Fruit fly (Drosophila melanogaster) whole organism, pupa: ENCODE data around the gene GstD11.
A peak's percentile ranks its signal among the peaks of the same experiment; 100 is the strongest.

ENCODE experiments used
- CG10348 ChIP-seq: fragments of 200-800 bp; sonication (Bioruptor generic); IDR thresholded peaks from 2 replicates; pipeline ENCODE4 v1.3.6; 2022; ENCODE audit warnings: missing biosample characterization, missing genetic modification characterization
- CG12605 ChIP-seq: fragments of 200-800 bp; sonication (Bioruptor generic); IDR thresholded peaks from 2 replicates; pipeline ENCODE4 v1.3.6; 2022; ENCODE audit warnings: missing biosample characterization, missing genetic modification characterization
- CG13204 ChIP-seq: fragments of 200-800 bp; sonication (Bioruptor generic); optimal IDR thresholded peaks from 2 replicates; lab custom pipeline; 2018; ENCODE audit warnings: missing biosample characterization, mild to moderate bottlenecking, missing genetic modification characterization, moderate library complexity
- CG14655 ChIP-seq: fragments of 200-800 bp; sonication (Bioruptor generic); optimal IDR thresholded peaks from 3 replicates; lab custom pipeline; 2017; ENCODE audit warnings: mild to moderate bottlenecking, missing biosample characterization, missing genetic modification reagents, missing genetic modification characterization
- CG15710 ChIP-seq: fragments of 200-800 bp; sonication (Bioruptor generic); optimal IDR thresholded peaks from 2 replicates; lab custom pipeline; 2018; ENCODE audit warnings: missing biosample characterization, mild to moderate bottlenecking, missing genetic modification characterization, moderate library complexity
- CG17806 ChIP-seq: fragments of 200-800 bp; sonication (Bioruptor generic); optimal IDR thresholded peaks from 2 replicates; lab custom pipeline; 2018; ENCODE audit warnings: missing biosample characterization, mild to moderate bottlenecking, missing genetic modification characterization, moderate library complexity
- CG32121 ChIP-seq: fragments of 200-800 bp; sonication (Bioruptor generic); IDR thresholded peaks from 2 replicates; pipeline ENCODE4 v1.3.6; 2022; ENCODE audit warnings: missing biosample characterization, missing genetic modification characterization
- CG34367 ChIP-seq: fragments of 200-800 bp; sonication (Bioruptor generic); optimal IDR thresholded peaks from 2 replicates; lab custom pipeline; 2018; ENCODE audit warnings: missing biosample characterization, mild to moderate bottlenecking, missing genetic modification characterization
- CG4496 ChIP-seq: fragments of 200-800 bp; sonication (Bioruptor generic); IDR thresholded peaks from 3 replicates; pipeline ENCODE4 v1.3.6; 2022; ENCODE audit warnings: missing biosample characterization, missing genetic modification characterization
- CG8159 ChIP-seq: fragments of 200-800 bp; sonication (Bioruptor generic); optimal IDR thresholded peaks from 3 replicates; lab custom pipeline; 2018; ENCODE audit warnings: missing biosample characterization, mild to moderate bottlenecking, missing genetic modification characterization, moderate library complexity
- CG8301 ChIP-seq: fragments of 200-800 bp; sonication (Bioruptor generic); optimal IDR thresholded peaks from 2 replicates; lab custom pipeline; 2018; ENCODE audit warnings: missing biosample characterization, mild to moderate bottlenecking, missing genetic modification characterization
- CG9948 ChIP-seq: fragments of 200-800 bp; sonication (Bioruptor generic); optimal IDR thresholded peaks from 2 replicates; lab custom pipeline; 2018; ENCODE audit warnings: missing biosample characterization, mild to moderate bottlenecking, missing genetic modification characterization, moderate library complexity
- D1 ChIP-seq: fragments of 200-800 bp; sonication (Bioruptor generic); optimal IDR thresholded peaks from 2 replicates; lab custom pipeline; 2018; ENCODE audit warnings: missing biosample characterization, mild to moderate bottlenecking, missing genetic modification characterization, moderate library complexity
- EcR ChIP-seq: fragments of 200-800 bp; sonication (Bioruptor generic); optimal IDR thresholded peaks from 3 replicates; lab custom pipeline; 2019; ENCODE audit warnings: missing biosample characterization, missing genetic modification characterization, mild to moderate bottlenecking, moderate library complexity, missing genetic modification reagents
- Ets98B ChIP-seq: fragments of 200-800 bp; sonication (Bioruptor generic); IDR thresholded peaks from 2 replicates; pipeline ENCODE4 v1.3.6; 2022; ENCODE audit warnings: missing biosample characterization, missing genetic modification characterization
- Pif1A ChIP-seq: fragments of 200-800 bp; sonication (Bioruptor generic); optimal IDR thresholded peaks from 3 replicates; lab custom pipeline; 2016; ENCODE audit warnings: missing biosample characterization, missing genetic modification characterization
- Pif1B ChIP-seq: fragments of 200-800 bp; sonication (Bioruptor generic); optimal IDR thresholded peaks from 3 replicates; lab custom pipeline; 2016; ENCODE audit warnings: missing biosample characterization, missing genetic modification characterization
- Snoo ChIP-seq: fragments of 200-800 bp; sonication (Bioruptor generic); optimal IDR thresholded peaks from 3 replicates; lab custom pipeline; 2017; ENCODE audit warnings: missing biosample characterization, mild to moderate bottlenecking, missing genetic modification characterization, inconsistent platforms
- fd96Ca ChIP-seq: fragments of 200-800 bp; sonication (Bioruptor generic); IDR thresholded peaks from 3 replicates; pipeline ENCODE4 v1.3.6; 2022; ENCODE audit warnings: missing biosample characterization, missing genetic modification characterization
- gl ChIP-seq: fragments of 200-800 bp; sonication (Bioruptor generic); optimal IDR thresholded peaks from 2 replicates; lab custom pipeline; 2018; ENCODE audit warnings: missing biosample characterization, mild to moderate bottlenecking, missing genetic modification characterization
- rn ChIP-seq: fragments of 200-800 bp; sonication (Bioruptor generic); IDR thresholded peaks from 2 replicates; pipeline ENCODE4 v1.3.6; 2022; ENCODE audit warnings: missing biosample characterization, missing genetic modification characterization

The GstD11 gene

DNA sequence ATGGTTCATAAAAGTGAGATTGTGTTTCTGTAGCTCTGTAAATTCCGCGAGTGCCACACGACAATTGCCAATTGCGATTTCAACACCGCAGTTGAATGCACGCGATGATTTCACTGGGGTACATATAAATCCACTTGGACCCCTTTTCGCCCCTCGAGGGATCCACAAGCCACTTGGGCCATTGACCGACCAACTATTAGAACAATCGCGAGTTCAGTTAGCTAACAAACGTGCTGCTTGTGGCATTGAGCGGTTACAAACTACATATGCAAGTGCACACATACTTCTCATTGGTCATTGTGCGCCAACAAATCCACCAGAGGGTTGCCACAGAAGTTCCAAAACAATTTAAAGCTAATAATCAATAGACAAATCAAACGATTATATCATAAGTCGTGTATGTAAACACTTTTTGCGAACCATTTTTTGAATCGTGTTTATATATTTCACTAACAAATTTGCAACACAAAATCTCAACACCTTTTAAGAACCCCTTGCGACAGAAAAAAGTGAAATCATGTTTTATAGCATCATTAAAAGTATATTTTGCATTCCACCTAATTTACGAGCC is 1.9 kb upstream of the GstD11 start:
- TF ChIP-seq CG34367 (no peak), CG10348 (no peak), CG32121 (GFP tag; lab: Robert Waterston, UW) (peak; percentile 58; the same call in 1 of the 2 replicates), EcR (GFP tag; lab: Kevin White, UChicago) (peak; percentile 58), CG15710 (tag; lab: Kevin White, UChicago) (no peak), CG14655 (GFP tag; lab: Kevin White, UChicago) (peak; percentile 69), Ets98B (peak; percentile 55; the same call in 1 of the 2 replicates), CG8301 (peak; percentile 73), Snoo (tag; lab: Kevin White, UChicago) (no peak), CG4496 (GFP tag; lab: Robert Waterston, UW) (peak; percentile 67)

DNA sequence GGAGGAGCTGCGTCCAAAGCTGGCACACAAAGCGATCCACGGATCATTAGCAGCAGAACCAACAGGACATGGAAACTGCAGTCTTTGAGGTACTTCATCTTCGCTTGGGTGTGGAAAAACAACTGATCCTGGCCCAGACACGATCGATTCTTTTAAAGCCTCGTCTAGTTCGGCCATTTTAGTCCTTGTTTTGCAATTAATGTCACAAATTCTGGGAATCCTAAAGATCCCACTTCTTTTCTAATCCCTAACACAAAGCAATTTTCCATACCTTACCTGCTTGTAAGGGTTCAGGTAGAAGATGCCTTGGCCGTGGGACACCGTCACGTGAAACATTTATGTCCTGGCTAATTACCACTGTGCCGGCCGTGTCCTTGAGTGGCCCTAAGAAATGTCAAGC is 573 bp upstream of the GstD11 start, which contains the start of gene CG10035:
Gene CG10035 (minus strand): TSS at position 129 of the 400 bp plus-strand sequence.
- no peak for TF ChIP-seq Pif1B
- TF ChIP-seq rn = no peak
- TF ChIP-seq CG13204 (GFP tag; lab: Kevin White, UChicago) = no peak
- TF ChIP-seq EcR (GFP tag; lab: Kevin White, UChicago) = no peak

DNA sequence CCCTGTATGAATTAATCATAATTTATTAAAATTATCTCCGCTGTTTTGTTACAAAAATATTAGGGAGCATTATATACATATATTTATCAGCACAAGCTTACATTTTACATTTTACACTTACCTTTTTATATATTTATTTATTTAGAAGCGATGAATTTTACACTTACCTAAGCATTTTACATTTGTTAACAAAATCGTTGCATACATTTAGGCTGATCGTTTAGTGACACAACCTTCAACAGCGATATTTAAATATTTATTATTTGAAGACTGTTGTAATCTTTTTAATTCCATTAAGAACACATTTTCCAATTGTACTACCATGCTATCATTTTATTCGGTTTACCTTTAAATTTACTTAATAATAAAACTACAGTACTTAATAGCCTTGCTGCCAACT is 648 bp downstream of the GstD11 start:
- TF ChIP-seq D1 (tag; lab: Kevin White, UChicago) = peak; percentile 71
- no peak for TF ChIP-seq EcR (GFP tag; lab: Kevin White, UChicago)
- TF ChIP-seq CG15710 (tag; lab: Kevin White, UChicago) = no peak

DNA sequence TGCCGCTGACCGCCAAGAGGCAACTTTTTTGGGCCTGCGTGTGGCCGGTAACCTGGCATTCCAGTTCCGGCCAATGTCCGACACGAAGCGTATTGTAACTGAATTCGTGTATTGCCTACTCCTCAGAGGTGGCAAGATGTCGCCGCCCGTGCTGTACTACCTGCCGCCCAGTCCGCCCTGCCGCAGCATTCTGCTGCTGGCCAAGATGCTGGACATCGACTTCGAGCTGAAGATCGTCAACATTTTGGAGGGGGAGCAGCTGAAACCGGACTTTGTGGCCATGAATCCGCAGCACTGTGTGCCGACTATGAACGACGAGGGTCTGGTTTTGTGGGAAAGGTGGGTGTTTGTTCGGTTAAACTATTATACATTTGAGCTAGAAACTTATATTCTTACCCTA is 1.1 kb downstream of the GstD11 start:
- TF ChIP-seq Ets98B = peak; percentile 12; the same call in 1 of the 2 replicates
- TF ChIP-seq Snoo (tag; lab: Kevin White, UChicago) = no peak
- peak; percentile 84 for TF ChIP-seq CG4496 (GFP tag; lab: Robert Waterston, UW)
- TF ChIP-seq CG8301 = no peak
- TF ChIP-seq, all 21 proteins: peak for 2

DNA sequence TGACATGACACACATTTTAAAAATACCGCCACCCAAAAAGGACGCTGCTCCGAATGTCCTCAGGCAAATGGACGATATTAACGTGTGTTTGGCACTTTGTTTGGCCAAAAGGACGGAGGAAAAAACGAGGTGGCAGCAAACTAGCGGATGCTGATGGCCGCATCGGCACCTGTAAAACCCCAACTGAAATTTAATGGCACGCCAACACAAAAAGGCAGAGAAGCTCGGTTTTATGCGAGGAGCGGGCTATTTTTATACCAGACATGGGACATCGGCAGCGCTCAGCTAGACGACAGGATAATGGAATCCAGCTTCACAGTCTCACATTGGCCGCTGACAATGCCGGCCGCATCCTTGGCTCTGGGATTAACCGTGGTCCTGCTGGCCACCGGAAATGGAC is 2.8 kb downstream of the GstD11 start, which contains the start of gene Sol1:
Gene Sol1 (plus strand): TSS at position 301 of the 400 bp plus-strand sequence.
- TF ChIP-seq gl (tag; lab: Kevin White, UChicago) (no peak), CG9948 (tag; lab: Kevin White, UChicago) (no peak), Ets98B (no peak), CG13204 (GFP tag; lab: Kevin White, UChicago) (no peak), D1 (tag; lab: Kevin White, UChicago) (no peak), fd96Ca (no peak), CG34367 (no peak), Pif1B (no peak), CG8159 (tag; lab: Kevin White, UChicago) (no peak), CG10348 (no peak)

DNA sequence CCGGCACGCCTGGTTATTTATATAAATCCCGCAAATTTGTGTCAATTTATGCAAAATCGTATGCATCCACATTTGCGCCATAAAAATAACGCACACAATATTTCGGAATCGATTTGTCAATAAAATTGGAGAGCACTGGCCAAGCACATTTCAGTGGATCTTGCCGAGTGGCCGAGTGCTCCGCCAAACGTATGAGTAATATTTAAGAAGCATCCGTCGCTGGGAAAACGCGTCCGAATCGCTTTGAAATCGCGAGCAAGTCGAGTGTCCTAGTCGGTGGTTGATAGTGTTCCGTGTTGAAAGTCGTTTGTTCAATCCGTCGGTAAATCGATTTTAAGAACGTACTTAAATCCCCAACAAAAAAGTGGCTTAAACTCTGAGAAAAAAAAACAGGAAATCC is 3.8 kb downstream of the GstD11 start, which contains the start of gene CG33098:
Gene CG33098 (plus strand): TSS at position 224 of the 400 bp plus-strand sequence.
- TF ChIP-seq CG12605 (no peak), CG13204 (GFP tag; lab: Kevin White, UChicago) (no peak), Snoo (tag; lab: Kevin White, UChicago) (no peak), CG8159 (tag; lab: Kevin White, UChicago) (no peak), D1 (tag; lab: Kevin White, UChicago) (no peak), CG34367 (no peak), rn (no peak), Pif1B (no peak), Pif1A (GFP tag; lab: Kevin White, UChicago) (no peak), CG9948 (tag; lab: Kevin White, UChicago) (no peak), CG10348 (no peak)

DNA sequence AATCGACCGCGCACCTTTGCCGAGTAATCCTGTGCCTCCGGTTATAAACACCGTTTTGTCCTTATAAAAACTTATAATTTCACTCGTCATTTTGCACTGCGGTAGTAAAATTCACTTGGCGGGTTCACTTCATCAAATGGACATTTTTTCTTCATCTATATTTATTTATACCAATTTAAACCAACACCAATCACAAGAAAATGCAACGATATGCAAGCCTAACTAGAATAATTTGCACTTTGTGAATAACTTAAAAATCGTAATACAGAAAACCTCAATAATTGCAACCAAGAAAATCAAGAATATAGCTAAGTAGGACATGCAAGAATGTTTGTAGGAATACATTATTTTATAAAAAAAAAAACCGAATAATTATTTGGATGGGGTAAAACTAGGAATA is 12.7 kb downstream of the GstD11 start, which contains the start of the genes CG10096 and CG10097:
Gene CG10096 (minus strand): TSS at position 101 of the 400 bp plus-strand sequence.
Gene CG10097 (minus strand): TSS at position 101 of the 400 bp plus-strand sequence.
- TF ChIP-seq Ets98B = no peak
- no peak for TF ChIP-seq CG10348
- no peak for TF ChIP-seq CG17806 (tag; lab: Kevin White, UChicago)
- no peak for TF ChIP-seq CG15710 (tag; lab: Kevin White, UChicago)
- no peak for TF ChIP-seq CG14655 (GFP tag; lab: Kevin White, UChicago)
- no peak for TF ChIP-seq EcR (GFP tag; lab: Kevin White, UChicago)
- TF ChIP-seq D1 (tag; lab: Kevin White, UChicago) = no peak
- no peak for TF ChIP-seq Pif1B
- TF ChIP-seq rn = no peak
- TF ChIP-seq CG32121 (GFP tag; lab: Robert Waterston, UW) = no peak
- TF ChIP-seq CG4496 (GFP tag; lab: Robert Waterston, UW) = no peak
- TF ChIP-seq CG13204 (GFP tag; lab: Kevin White, UChicago) = no peak
- no peak for TF ChIP-seq Snoo (tag; lab: Kevin White, UChicago)
- no peak for TF ChIP-seq CG8159 (tag; lab: Kevin White, UChicago)
